Fruit fly (Drosophila melanogaster) whole organism: ENCODE results near the gene Sodh2.

Experiments used
- CG8478 ChIP-seq: fragments of >200 bp; optimal IDR thresholded peaks from 2 replicates; lab custom pipeline; 2018; ENCODE audit warnings: inconsistent platforms
- Dll ChIP-seq: fragments of >200 bp; optimal IDR thresholded peaks from 2 replicates; lab custom pipeline; 2017
- EcR ChIP-seq, 2 experiments: fragments of >200 bp; optimal IDR thresholded peaks; 2 replicates each; lab custom pipeline; 2017; ENCODE audit warnings: missing biosample characterization in 2 of 2, missing genetic modification characterization in 2 of 2, missing genetic modification reagents in 2 of 2
- pan ChIP-seq: fragments of >200 bp; optimal IDR thresholded peaks from 2 replicates; lab custom pipeline; 2017
- psq ChIP-seq: fragments of >200 bp; optimal IDR thresholded peaks from 2 replicates; lab custom pipeline; 2017
- usp ChIP-seq: fragments of >200 bp; optimal IDR thresholded peaks from 2 replicates; lab custom pipeline; 2017; ENCODE audit warnings: missing biosample characterization, missing genetic modification characterization, mixed read lengths

DNA sequence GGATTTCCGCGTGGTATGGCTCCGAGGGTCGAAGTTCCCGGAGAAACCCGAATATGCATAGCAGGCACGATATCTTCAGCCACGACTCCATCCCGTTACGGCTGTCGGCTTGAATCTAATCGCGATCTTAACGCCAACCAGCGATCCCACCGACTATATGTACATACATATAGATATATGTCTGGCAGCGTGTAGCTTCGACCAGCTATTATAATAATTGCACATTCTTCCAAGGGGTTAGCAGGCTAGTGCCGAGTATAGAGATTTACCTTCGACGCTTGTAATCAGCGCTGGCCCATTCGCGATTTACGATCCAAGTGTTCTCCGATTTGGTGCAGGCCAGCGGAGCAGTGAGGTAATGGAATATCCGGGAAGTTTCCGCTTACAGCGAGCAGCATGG, 16.5 kb upstream of the Sodh2 start, which contains the start of gene CG14694:
- TF ChIP-seq pan (no peak), usp (no peak), psq (lab: Kevin White, UChicago) (no peak), Dll (lab: Kevin White, UChicago) (no peak), CG8478 (no peak), EcR (GFP tag; optimal IDR thresholded peaks at IDR 0.05; lab: Kevin White, UChicago) (no peak)
